Fruit fly (Drosophila melanogaster): ENCODE measurements around the gene Gr66a.

dm6 chr3L:8306880-8307279 lies at the start of gene Gr66a:
- TF ChIP-seq usp (GFP tag; optimal IDR thresholded peaks at IDR 0.05) (no peak), sv (GFP tag; optimal IDR thresholded peaks at IDR 0.05) (no peak), tai (GFP tag; optimal IDR thresholded peaks at IDR 0.05) (no peak), HLH106 (tag; optimal IDR thresholded peaks at IDR 0.05) (no peak), Dfd (GFP tag; optimal IDR thresholded peaks at IDR 0.05) (no peak), Hnf4 (GFP tag; optimal IDR thresholded peaks at IDR 0.05) (no peak), CrebA (GFP tag; optimal IDR thresholded peaks at IDR 0.05; ENCODE audit: borderline replicate concordance) (no peak), OdsH (GFP tag; optimal IDR thresholded peaks at IDR 0.05) (no peak), pan (optimal IDR thresholded peaks at IDR 0.05) (no peak), Rel (GFP tag; optimal IDR thresholded peaks at IDR 0.05) (no peak), Rel (tag; optimal IDR thresholded peaks at IDR 0.05) (no peak), fru (GFP tag; optimal IDR thresholded peaks at IDR 0.05) (no peak), psq (GFP tag; optimal IDR thresholded peaks at IDR 0.05) (no peak)
